Worm (Caenorhabditis elegans) whole organism, midembryonic: ENCODE results near the gene adbp-1.

Experiments
- T22C8.4 ChIP-seq: fragments of 200-800 bp; sonication (Bioruptor generic); IDR thresholded peaks from 2 replicates; pipeline ENCODE4 v1.3.6; 2022; ENCODE audit warnings: missing genetic modification characterization, missing compliant biosample characterization
- cog-1 ChIP-seq: sonication (generic microtip); optimal IDR thresholded peaks from 2 replicates; lab custom pipeline; 2016; ENCODE audit warnings: missing genetic modification characterization, missing compliant biosample characterization
- flt-1 ChIP-seq: fragments of 200-800 bp; sonication (Bioruptor generic); IDR thresholded peaks from 2 replicates; pipeline ENCODE4 v1.3.6; 2022; ENCODE audit warnings: missing genetic modification characterization, missing compliant biosample characterization
- klf-2 ChIP-seq: fragments of 200-800 bp; sonication (Bioruptor generic); conservative IDR thresholded peaks from 2 replicates; pipeline ENCODE4 v1.3.6; 2022; ENCODE audit warnings: missing genetic modification reagents, missing genetic modification characterization, missing compliant biosample characterization
- med-1 ChIP-seq: sonication (generic microtip); optimal IDR thresholded peaks from 2 replicates; lab custom pipeline; 2017; ENCODE audit warnings: missing genetic modification characterization, mild to moderate bottlenecking, missing compliant biosample characterization, antibody characterized with exemption, missing genetic modification reagents; ENCODE audit not compliant: insufficient read depth
- ref-1 ChIP-seq: fragments of 200-800 bp; sonication (Bioruptor generic); conservative IDR thresholded peaks from 2 replicates; pipeline ENCODE4 v1.3.6; 2022; ENCODE audit warnings: missing genetic modification reagents, missing genetic modification characterization, missing compliant biosample characterization
- tab-1 ChIP-seq: fragments of 200-800 bp; sonication (Bioruptor generic); IDR thresholded peaks from 2 replicates; pipeline ENCODE4 v1.3.6; 2022; ENCODE audit warnings: missing genetic modification characterization, missing compliant biosample characterization
- ztf-23 ChIP-seq: fragments of 200-800 bp; sonication (Bioruptor generic); IDR thresholded peaks from 2 replicates; pipeline ENCODE4 v1.3.6; 2022; ENCODE audit warnings: missing genetic modification reagents, missing genetic modification characterization, missing compliant biosample characterization

DNA sequence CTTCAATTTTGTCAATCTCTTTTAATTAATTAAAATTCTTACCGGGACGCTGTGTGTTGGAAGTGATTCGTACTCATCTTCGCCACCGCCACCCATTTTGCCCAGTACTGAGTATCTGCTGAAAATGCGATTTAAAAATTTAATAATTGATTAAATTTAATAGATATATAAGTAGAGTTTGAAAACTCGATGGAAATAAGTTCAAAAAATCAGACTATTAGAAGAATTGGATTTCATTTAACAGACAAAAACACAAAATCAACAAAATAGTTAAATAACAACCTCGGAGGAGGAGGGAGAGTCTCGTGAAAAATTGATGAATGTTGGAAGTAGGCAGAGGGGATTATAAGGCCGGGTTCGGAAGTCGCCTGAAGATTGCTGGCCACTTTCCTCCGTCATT, 28.0 kb downstream of the adbp-1 start, which contains the start of gene mfn-1:
- TF ChIP-seq med-1 (GFP tag; lab: Kevin White, UChicago) (no peak), klf-2 (GFP tag; lab: Robert Waterston, UW) (no peak), tab-1 (GFP tag; lab: Robert Waterston, UW) (no peak), flt-1 (GFP tag; lab: Robert Waterston, UW) (no peak), ref-1 (GFP tag; lab: Robert Waterston, UW) (no peak), ztf-23 (GFP tag; lab: Robert Waterston, UW) (no peak), T22C8.4 (GFP tag; lab: Robert Waterston, UW) (no peak), cog-1 (tag; lab: Kevin White, UChicago) (no peak)
